Worm (Caenorhabditis elegans): ENCODE results near the gene mct-5.

DNA sequence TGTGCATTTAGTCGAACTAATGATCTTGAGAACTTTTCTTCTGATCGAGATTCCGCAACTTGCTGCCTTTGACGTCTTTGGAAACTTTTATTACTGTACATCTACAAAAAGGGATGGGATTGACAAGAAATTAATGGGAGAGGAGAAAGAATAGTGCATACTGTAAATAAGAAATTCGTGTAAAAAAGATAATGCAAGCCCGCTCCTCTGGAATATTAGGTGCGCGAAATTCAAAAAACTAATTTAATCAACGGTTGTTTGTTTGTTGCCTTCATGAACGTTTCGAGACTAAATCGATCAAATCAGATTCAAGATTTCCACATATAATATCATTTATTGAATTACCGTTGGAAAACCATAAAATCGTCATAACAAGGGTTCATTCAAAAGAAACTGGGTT, 28.5 kb downstream of the mct-5 start, which contains the start of gene him-14:
- no peak for TF ChIP-seq ztf-11 (tag; optimal IDR thresholded peaks at IDR 0.05)
- no peak for TF ChIP-seq lin-15B (tag; optimal IDR thresholded peaks at IDR 0.05)
- TF ChIP-seq ceh-28 (tag; optimal IDR thresholded peaks at IDR 0.05): no peak
- TF ChIP-seq php-3 (GFP tag; IDR thresholded peaks at IDR 0.05): no peak
- no peak for TF ChIP-seq fos-1 (tag; optimal IDR thresholded peaks at IDR 0.05)
- TF ChIP-seq unc-62 (GFP tag; optimal IDR thresholded peaks at IDR 0.05 in 1 of 2): no peak
- no peak for TF ChIP-seq unc-62 (tag; optimal IDR thresholded peaks at IDR 0.05)
- TF ChIP-seq unc-130 (GFP tag; optimal IDR thresholded peaks at IDR 0.05): no peak
- no peak for TF ChIP-seq R02D3.7 (tag; optimal IDR thresholded peaks at IDR 0.05)
